Fruit fly (Drosophila melanogaster): ENCODE results near the gene Sfp33A4.

Sfp33A4 gene

dm6 chr2L:11845159-11845788, 8.2 kb downstream of the Sfp33A4 start:
- no peak for TF ChIP-seq CG32264 (GFP tag; optimal IDR thresholded peaks at IDR 0.05)
- TF ChIP-seq rgr (GFP tag; optimal IDR thresholded peaks at IDR 0.05), result no peak
- no peak for TF ChIP-seq dmrt93B (GFP tag; optimal IDR thresholded peaks at IDR 0.05)
- TF ChIP-seq Jra (GFP tag; optimal IDR thresholded peaks at IDR 0.05), result no peak
- no peak for TF ChIP-seq psq (GFP tag; optimal IDR thresholded peaks at IDR 0.05)
- no peak for TF ChIP-seq foxo (GFP tag; optimal IDR thresholded peaks at IDR 0.05)
- TF ChIP-seq N (GFP tag; optimal IDR thresholded peaks at IDR 0.05), result no peak
- TF ChIP-seq Vsx2 (GFP tag; optimal IDR thresholded peaks at IDR 0.05; ENCODE audit: partially characterized antibody), result no peak
- TF ChIP-seq jim (GFP tag; optimal IDR thresholded peaks at IDR 0.05), result no peak
- TF ChIP-seq Hr78 (GFP tag; optimal IDR thresholded peaks at IDR 0.05), result no peak
- no peak for TF ChIP-seq Dfd (GFP tag; optimal IDR thresholded peaks at IDR 0.05)
- no peak for TF ChIP-seq Hr83 (GFP tag; optimal IDR thresholded peaks at IDR 0.05; ENCODE audit: poor library complexity, severe bottlenecking)
- no peak for TF ChIP-seq dsf (GFP tag; optimal IDR thresholded peaks at IDR 0.05; ENCODE audit: borderline replicate concordance)
- TF ChIP-seq brk (GFP tag; optimal IDR thresholded peaks at IDR 0.05), result no peak
- TF ChIP-seq sv (GFP tag; optimal IDR thresholded peaks at IDR 0.05), result no peak
- no peak for TF ChIP-seq h (GFP tag; optimal IDR thresholded peaks at IDR 0.05)
- TF ChIP-seq dl (GFP tag; optimal IDR thresholded peaks at IDR 0.05; ENCODE audit: insufficient read depth in 1 of 2, partially characterized antibody in 2 of 2), result no peak
- no peak for TF ChIP-seq Dif (GFP tag; optimal IDR thresholded peaks at IDR 0.05; ENCODE audit: partially characterized antibody)
- TF ChIP-seq br (GFP tag; optimal IDR thresholded peaks at IDR 0.05), result no peak
- TF ChIP-seq Hnf4 (GFP tag; optimal IDR thresholded peaks at IDR 0.05), result no peak

dm6 chr2L:11846926-11847325, 9.9 kb downstream of the Sfp33A4 start, which contains the start of gene Mal-B1:
Gene Mal-B1 (plus strand): TSS chr2L:11847226.
- TF ChIP-seq tai (GFP tag; optimal IDR thresholded peaks at IDR 0.05) (no peak), CG32264 (GFP tag; optimal IDR thresholded peaks at IDR 0.05) (no peak), CG9705 (GFP tag; optimal IDR thresholded peaks at IDR 0.05) (no peak), HLH106 (tag; optimal IDR thresholded peaks at IDR 0.05) (no peak)

dm6 chr2L:11849658-11850057, 12.6 kb downstream of the Sfp33A4 start, which contains the start of gene Mal-B2:
Gene Mal-B2 (plus strand): TSS chr2L:11849958.
- TF ChIP-seq rgr (GFP tag; optimal IDR thresholded peaks at IDR 0.05) (no peak), jim (GFP tag; optimal IDR thresholded peaks at IDR 0.05) (no peak), Dif (GFP tag; optimal IDR thresholded peaks at IDR 0.05; ENCODE audit: partially characterized antibody) (no peak), CG32264 (GFP tag; optimal IDR thresholded peaks at IDR 0.05) (no peak), CG9705 (GFP tag; optimal IDR thresholded peaks at IDR 0.05) (no peak), Sp1 (GFP tag; optimal IDR thresholded peaks at IDR 0.05) (no peak), Rel (GFP tag; optimal IDR thresholded peaks at IDR 0.05) (no peak), Rel (tag; optimal IDR thresholded peaks at IDR 0.05) (no peak), N (GFP tag; optimal IDR thresholded peaks at IDR 0.05) (no peak), Dfd (GFP tag; optimal IDR thresholded peaks at IDR 0.05) (no peak), lola (GFP tag; optimal IDR thresholded peaks at IDR 0.05) (no peak)

- TF ChIP-seq Mio (GFP tag; optimal IDR thresholded peaks at IDR 0.05) (no peak), brk (GFP tag; optimal IDR thresholded peaks at IDR 0.05) (no peak), ey (GFP tag; optimal IDR thresholded peaks at IDR 0.05) (no peak), rgr (GFP tag; optimal IDR thresholded peaks at IDR 0.05) (no peak), Hr83 (GFP tag; optimal IDR thresholded peaks at IDR 0.05; ENCODE audit: poor library complexity, severe bottlenecking) (no peak), Dif (GFP tag; optimal IDR thresholded peaks at IDR 0.05; ENCODE audit: partially characterized antibody) (no peak), usp (GFP tag; optimal IDR thresholded peaks at IDR 0.05) (no peak), CG32264 (GFP tag; optimal IDR thresholded peaks at IDR 0.05) (no peak)
These were observed 16.1 kb downstream of the Sfp33A4 start, which contains the start of gene CG42751 for dm6 chr2L:11853130-11853529. Gene CG42751 (plus strand): TSS chr2L:11853430.

- TF ChIP-seq dmrt93B (GFP tag; optimal IDR thresholded peaks at IDR 0.05) (peak; percentile 25), rgr (GFP tag; optimal IDR thresholded peaks at IDR 0.05) (peak; percentile 6), ey (GFP tag; optimal IDR thresholded peaks at IDR 0.05) (peak; percentile 56), foxo (GFP tag; optimal IDR thresholded peaks at IDR 0.05) (peak in 1 of 2 experiments; percentile 36), CrebA (GFP tag; optimal IDR thresholded peaks at IDR 0.05; ENCODE audit: borderline replicate concordance) (no peak), tai (GFP tag; optimal IDR thresholded peaks at IDR 0.05) (no peak), h (GFP tag; optimal IDR thresholded peaks at IDR 0.05) (peak; percentile 54), psq (GFP tag; optimal IDR thresholded peaks at IDR 0.05) (peak; percentile 1), dl (GFP tag; optimal IDR thresholded peaks at IDR 0.05; ENCODE audit: insufficient read depth in 1 of 2, partially characterized antibody in 2 of 2) (no peak), fru (GFP tag; optimal IDR thresholded peaks at IDR 0.05) (peak; percentile 47), HLH106 (tag; optimal IDR thresholded peaks at IDR 0.05) (peak; percentile 47), Sp1 (GFP tag; optimal IDR thresholded peaks at IDR 0.05) (peak; percentile 44), Myc (optimal IDR thresholded peaks at IDR 0.05) (no peak), brk (GFP tag; optimal IDR thresholded peaks at IDR 0.05) (no peak), br (GFP tag; optimal IDR thresholded peaks at IDR 0.05) (peak; percentile 15), lola (GFP tag; optimal IDR thresholded peaks at IDR 0.05) (no peak), woc (GFP tag; optimal IDR thresholded peaks at IDR 0.05) (peak; percentile 52), GATAd (GFP tag; optimal IDR thresholded peaks at IDR 0.05) (no peak), Vsx2 (GFP tag; optimal IDR thresholded peaks at IDR 0.05; ENCODE audit: partially characterized antibody) (peak; percentile 58), Dfd (GFP tag; optimal IDR thresholded peaks at IDR 0.05) (no peak), Hr78 (GFP tag; optimal IDR thresholded peaks at IDR 0.05) (no peak), dsf (GFP tag; optimal IDR thresholded peaks at IDR 0.05; ENCODE audit: borderline replicate concordance) (no peak), OdsH (GFP tag; optimal IDR thresholded peaks at IDR 0.05) (no peak), Jra (GFP tag; optimal IDR thresholded peaks at IDR 0.05) (no peak), Rel (GFP tag; optimal IDR thresholded peaks at IDR 0.05) (no peak), Rel (tag; optimal IDR thresholded peaks at IDR 0.05) (no peak)
These were observed 33.9 kb downstream of the Sfp33A4 start for dm6 chr2L:11870867-11871452.

All from whole organism, wandering third instar larva.